Fruit fly (Drosophila melanogaster) whole organism, embryonic: ENCODE measurements around the gene CG13113.

Source experiments
- Antp ChIP-seq: fragments of 200-800 bp; sonication (Bioruptor generic); optimal IDR thresholded peaks from 3 replicates; lab custom pipeline; 2016; ENCODE audit warnings: missing biosample characterization, missing genetic modification characterization
- CG11398 ChIP-seq: fragments of 200-800 bp; sonication (Bioruptor generic); optimal IDR thresholded peaks from 2 replicates; lab custom pipeline; 2016; ENCODE audit warnings: missing biosample characterization, missing genetic modification characterization
- CG11504 ChIP-seq: fragments of 200-800 bp; sonication (Bioruptor generic); optimal IDR thresholded peaks from 3 replicates; lab custom pipeline; 2019; ENCODE audit warnings: missing biosample characterization, mild to moderate bottlenecking, missing genetic modification characterization, moderate library complexity
- CG11560 ChIP-seq: fragments of 200-800 bp; sonication (Bioruptor generic); IDR thresholded peaks from 3 replicates; pipeline ENCODE4 v1.3.6; 2022; ENCODE audit warnings: missing biosample characterization, missing genetic modification characterization
- CG12104 ChIP-seq: fragments of 200-800 bp; sonication (Bioruptor generic); optimal IDR thresholded peaks from 3 replicates; lab custom pipeline; 2016; ENCODE audit warnings: missing biosample characterization, missing genetic modification characterization
- CG12155 ChIP-seq: fragments of 200-800 bp; sonication (Bioruptor generic); optimal IDR thresholded peaks from 3 replicates; lab custom pipeline; 2016; ENCODE audit warnings: missing biosample characterization, missing genetic modification characterization
- CG12769 ChIP-seq: fragments of 200-800 bp; sonication (Bioruptor generic); optimal IDR thresholded peaks from 2 replicates; lab custom pipeline; 2019; ENCODE audit warnings: missing biosample characterization, mild to moderate bottlenecking, missing genetic modification characterization, moderate library complexity
- CG13123 ChIP-seq: fragments of 200-800 bp; sonication (Bioruptor generic); optimal IDR thresholded peaks from 2 replicates; lab custom pipeline; 2016; ENCODE audit warnings: missing biosample characterization, missing genetic modification characterization
- CG17912 ChIP-seq: fragments of 200-800 bp; sonication (Bioruptor generic); optimal IDR thresholded peaks from 2 replicates; lab custom pipeline; 2018; ENCODE audit warnings: missing biosample characterization, mild to moderate bottlenecking, missing genetic modification characterization
- CG1832 ChIP-seq: fragments of 200-800 bp; sonication (Bioruptor generic); optimal IDR thresholded peaks from 2 replicates; lab custom pipeline; 2017; ENCODE audit warnings: missing biosample characterization, mild to moderate bottlenecking, missing genetic modification characterization, inconsistent platforms
- CG30431 ChIP-seq: fragments of 200-800 bp; sonication (Bioruptor generic); optimal IDR thresholded peaks from 2 replicates; lab custom pipeline; 2017; ENCODE audit warnings: missing biosample characterization, missing genetic modification characterization
- CG32772 ChIP-seq: fragments of 200-800 bp; sonication (Bioruptor generic); IDR thresholded peaks from 2 replicates; pipeline ENCODE4 v1.3.6; 2022; ENCODE audit warnings: missing biosample characterization, missing genetic modification characterization
- CG33557 ChIP-seq: fragments of 200-800 bp; sonication (Bioruptor generic); optimal IDR thresholded peaks from 2 replicates; lab custom pipeline; 2019; ENCODE audit warnings: missing biosample characterization, mild to moderate bottlenecking, missing genetic modification characterization, moderate library complexity
- CG5180 ChIP-seq: fragments of 200-800 bp; sonication (Bioruptor generic); optimal IDR thresholded peaks from 3 replicates; lab custom pipeline; 2017; ENCODE audit warnings: missing biosample characterization, missing genetic modification characterization, mild to moderate bottlenecking, moderate library complexity, missing genetic modification reagents
- CG6272 ChIP-seq: fragments of 200-800 bp; sonication (Bioruptor generic); IDR thresholded peaks from 2 replicates; pipeline ENCODE4 v1.3.6; 2022; ENCODE audit warnings: missing biosample characterization, missing genetic modification characterization
- CG7271 ChIP-seq: fragments of 200-800 bp; sonication (Bioruptor generic); optimal IDR thresholded peaks from 2 replicates; lab custom pipeline; 2018; ENCODE audit warnings: missing biosample characterization, mild to moderate bottlenecking, missing genetic modification characterization, moderate library complexity
- CG8924 ChIP-seq: fragments of 200-800 bp; optimal IDR thresholded peaks from 3 replicates; lab custom pipeline; 2019; ENCODE audit warnings: missing biosample characterization, mild to moderate bottlenecking, missing genetic modification characterization, moderate library complexity
- Doc2 ChIP-seq: fragments of 200-800 bp; sonication (Bioruptor generic); IDR thresholded peaks from 2 replicates; pipeline ENCODE4 v1.3.6; 2022; ENCODE audit warnings: missing biosample characterization, missing genetic modification characterization
- Dref ChIP-seq: fragments of 200-800 bp; sonication (Bioruptor generic); IDR thresholded peaks from 2 replicates; pipeline ENCODE4 v1.3.6; 2022; ENCODE audit warnings: missing biosample characterization, missing genetic modification characterization
- Elba2 ChIP-seq: fragments of 200-800 bp; sonication (Bioruptor generic); optimal IDR thresholded peaks from 3 replicates; lab custom pipeline; 2016; ENCODE audit warnings: missing biosample characterization, missing genetic modification characterization
- HLH54F ChIP-seq: fragments of 200-800 bp; sonication (Bioruptor generic); optimal IDR thresholded peaks from 3 replicates; lab custom pipeline; 2016; ENCODE audit warnings: missing biosample characterization, missing genetic modification characterization
- Hmx ChIP-seq: fragments of 200-800 bp; sonication (Bioruptor generic); optimal IDR thresholded peaks from 2 replicates; lab custom pipeline; 2016; ENCODE audit warnings: missing biosample characterization, missing genetic modification characterization
- Hr78 ChIP-seq, 2 experiments: fragments of 200-800 bp in 1 of 2; fragments of >200 bp in 1 of 2; sonication (Bioruptor generic) in 1 of 2; optimal IDR thresholded peaks; 2 replicates each; lab custom pipeline; 2017 to 2019; ENCODE audit warnings: missing biosample characterization in 2 of 2, missing genetic modification characterization in 2 of 2, mild to moderate bottlenecking in 1 of 2, moderate library complexity in 1 of 2
- Lhr ChIP-seq: fragments of 200-800 bp; sonication (Bioruptor generic); optimal IDR thresholded peaks from 3 replicates; lab custom pipeline; 2017; ENCODE audit warnings: mild to moderate bottlenecking, missing biosample characterization, missing genetic modification reagents, missing genetic modification characterization
- Mad ChIP-seq: fragments of 200-800 bp; sonication (Bioruptor generic); optimal IDR thresholded peaks from 2 replicates; lab custom pipeline; 2016; ENCODE audit warnings: missing biosample characterization, missing genetic modification characterization
- NFAT ChIP-seq: fragments of 200-800 bp; sonication (Bioruptor generic); IDR thresholded peaks from 2 replicates; pipeline ENCODE4 v1.3.6; 2022; ENCODE audit warnings: missing biosample characterization, missing genetic modification characterization
- Ptx1 ChIP-seq: fragments of 200-800 bp; sonication (Bioruptor generic); IDR thresholded peaks from 2 replicates; pipeline ENCODE4 v1.3.6; 2022; ENCODE audit warnings: missing biosample characterization, missing genetic modification characterization
- Sin3A ChIP-seq: fragments of >200 bp; optimal IDR thresholded peaks from 2 replicates; lab custom pipeline; 2018
- Sry-β ChIP-seq: fragments of 200-800 bp; sonication (Bioruptor generic); optimal IDR thresholded peaks from 2 replicates; lab custom pipeline; 2018; ENCODE audit warnings: missing biosample characterization, mild to moderate bottlenecking, missing genetic modification characterization, moderate library complexity
- Ssrp ChIP-seq: fragments of 200-800 bp; sonication (Bioruptor generic); optimal IDR thresholded peaks from 2 replicates; lab custom pipeline; 2018; ENCODE audit warnings: missing biosample characterization, mild to moderate bottlenecking, missing genetic modification characterization, moderate library complexity
- Taf1 ChIP-seq: fragments of 200-800 bp; sonication (Bioruptor generic); IDR thresholded peaks from 2 replicates; pipeline ENCODE4 v1.3.6; 2022; ENCODE audit warnings: missing biosample characterization, missing genetic modification characterization
- Usf ChIP-seq: fragments of 200-800 bp; sonication (Bioruptor generic); optimal IDR thresholded peaks from 2 replicates; lab custom pipeline; 2017; ENCODE audit warnings: missing genotype, missing biosample characterization, missing genetic modification characterization
- YL-1 ChIP-seq: fragments of 200-800 bp; sonication (Bioruptor generic); optimal IDR thresholded peaks from 3 replicates; lab custom pipeline; 2017; ENCODE audit warnings: missing biosample characterization, mild to moderate bottlenecking, missing genetic modification characterization
- chinmo ChIP-seq: fragments of 200-800 bp; sonication (Bioruptor generic); IDR thresholded peaks from 4 replicates; pipeline ENCODE4 v1.3.6; 2022; ENCODE audit warnings: missing biosample characterization, missing genetic modification characterization; ENCODE audit not compliant: partially characterized antibody
- dmrt11E ChIP-seq: fragments of 200-800 bp; sonication (Bioruptor generic); optimal IDR thresholded peaks from 3 replicates; lab custom pipeline; 2018; ENCODE audit warnings: missing biosample characterization, mild to moderate bottlenecking, missing genetic modification characterization, moderate library complexity
- fd102C ChIP-seq: fragments of 200-800 bp; sonication (Bioruptor generic); optimal IDR thresholded peaks from 2 replicates; lab custom pipeline; 2018; ENCODE audit warnings: missing biosample characterization, mild to moderate bottlenecking, missing genetic modification characterization, moderate library complexity
- h ChIP-seq: fragments of >200 bp; optimal IDR thresholded peaks from 2 replicates; lab custom pipeline; 2017
- kah ChIP-seq: fragments of 200-800 bp; sonication (Bioruptor generic); optimal IDR thresholded peaks from 2 replicates; lab custom pipeline; 2018; ENCODE audit warnings: missing biosample characterization, mild to moderate bottlenecking, missing genetic modification characterization
- mld ChIP-seq: fragments of 200-800 bp; sonication (Bioruptor generic); IDR thresholded peaks from 3 replicates; pipeline ENCODE4 v1.3.6; 2022; ENCODE audit warnings: missing biosample characterization, missing genetic modification characterization; ENCODE audit not compliant: partially characterized antibody
- pb ChIP-seq: fragments of 200-800 bp; sonication (Bioruptor generic); optimal IDR thresholded peaks from 3 replicates; lab custom pipeline; 2016; ENCODE audit warnings: missing biosample characterization, missing genetic modification characterization
- pho ChIP-seq: fragments of 200-800 bp; sonication (Bioruptor generic); optimal IDR thresholded peaks from 2 replicates; lab custom pipeline; 2016; ENCODE audit warnings: missing biosample characterization, missing genetic modification characterization
- pros ChIP-seq: fragments of 200-800 bp; sonication (Bioruptor generic); optimal IDR thresholded peaks from 3 replicates; lab custom pipeline; 2019; ENCODE audit warnings: missing biosample characterization, mild to moderate bottlenecking, missing genetic modification characterization, moderate library complexity
- row ChIP-seq: fragments of 200-800 bp; sonication (Bioruptor generic); IDR thresholded peaks from 3 replicates; pipeline ENCODE4 v1.3.6; 2022; ENCODE audit warnings: missing biosample characterization, missing genetic modification characterization
- schlank ChIP-seq: fragments of 200-800 bp; sonication (Bioruptor generic); optimal IDR thresholded peaks from 2 replicates; lab custom pipeline; 2018; ENCODE audit warnings: missing biosample characterization, mild to moderate bottlenecking, missing genetic modification characterization
- so ChIP-seq: fragments of 200-800 bp; sonication (Bioruptor generic); IDR thresholded peaks from 3 replicates; pipeline ENCODE4 v1.3.6; 2022; ENCODE audit warnings: missing biosample characterization, missing genetic modification characterization
- sug ChIP-seq: fragments of 200-800 bp; optimal IDR thresholded peaks from 2 replicates; lab custom pipeline; 2019; ENCODE audit warnings: missing biosample characterization, mild to moderate bottlenecking, missing genetic modification characterization, moderate library complexity
- tup ChIP-seq: fragments of 200-800 bp; sonication (Bioruptor generic); optimal IDR thresholded peaks from 2 replicates; lab custom pipeline; 2016; ENCODE audit warnings: missing biosample characterization, mild to moderate bottlenecking, missing genetic modification characterization, moderate library complexity
- unc-4 ChIP-seq: fragments of 200-800 bp; sonication (Bioruptor generic); IDR thresholded peaks from 2 replicates; pipeline ENCODE4 v1.3.6; 2022; ENCODE audit warnings: missing biosample characterization, missing genetic modification characterization; ENCODE audit not compliant: partially characterized antibody
- zf30C ChIP-seq: fragments of 200-800 bp; sonication (Bioruptor generic); optimal IDR thresholded peaks from 3 replicates; lab custom pipeline; 2018; ENCODE audit warnings: missing biosample characterization, mild to moderate bottlenecking, missing genetic modification characterization

Gene CG13113

dm6 chr2L:9568360-9569088 is 24.6 kb downstream of the CG13113 start, which contains the start of gene brwl:
brwl (plus strand) TSS chr2L:9568890.
- TF ChIP-seq Doc2 (GFP tag; lab: Robert Waterston, UW): peak; percentile 93
- TF ChIP-seq HLH54F (GFP tag; lab: Kevin White, UChicago): peak; percentile 97
- peak; percentile 89 for TF ChIP-seq chinmo
- TF ChIP-seq Hr78 (GFP tag; optimal IDR thresholded peaks at IDR 0.05; lab: Kevin White, UChicago): peak in 1 of 2 experiments; percentile 95
- peak; percentile 99 for TF ChIP-seq CG8924
- peak; percentile 97 for TF ChIP-seq CG33557 (GFP tag; lab: Kevin White, UChicago)
- TF ChIP-seq Sry-β: peak; percentile 71
- TF ChIP-seq CG5180: peak; percentile 93
- peak; percentile 83 for TF ChIP-seq CG17912
- peak; percentile 97 for TF ChIP-seq Lhr (GFP tag; lab: Kevin White, UChicago)
- peak; percentile 97 for TF ChIP-seq Antp (GFP tag; lab: Kevin White, UChicago)
- peak; percentile 95 for TF ChIP-seq Hmx (GFP tag; lab: Kevin White, UChicago)
- TF ChIP-seq Usf (GFP tag; lab: Kevin White, UChicago): peak; percentile 97
- peak; percentile 98 for TF ChIP-seq CG32772
- peak; percentile 99 for TF ChIP-seq dmrt11E (tag; lab: Kevin White, UChicago)
- peak; percentile 98 for TF ChIP-seq CG12155 (GFP tag; lab: Kevin White, UChicago)
- TF ChIP-seq zf30C (GFP tag; lab: Kevin White, UChicago): peak; percentile 99
- TF ChIP-seq CG7271 (tag; lab: Kevin White, UChicago): peak; percentile 97
- TF ChIP-seq Ptx1 (GFP tag; lab: Robert Waterston, UW): peak; percentile 99
- no peak for TF ChIP-seq mld
- peak; percentile 97 for TF ChIP-seq Mad (GFP tag; lab: Kevin White, UChicago)
- peak; percentile 98 for TF ChIP-seq tup
- TF ChIP-seq CG11398 (GFP tag; lab: Kevin White, UChicago): peak; percentile 98
- TF ChIP-seq CG11504 (tag; lab: Kevin White, UChicago): peak; percentile 98
- TF ChIP-seq so (GFP tag; lab: Robert Waterston, UW): peak; percentile 99
- peak; percentile 100 for TF ChIP-seq row (GFP tag; lab: Robert Waterston, UW)
- peak; percentile 98 for TF ChIP-seq pho (GFP tag; lab: Kevin White, UChicago)
- TF ChIP-seq CG12769 (tag; lab: Kevin White, UChicago): peak; percentile 99
- peak; percentile 96 for TF ChIP-seq fd102C
- TF ChIP-seq CG11560 (tag; lab: Robert Waterston, UW): peak; percentile 93
- peak; percentile 98 for TF ChIP-seq CG30431 (GFP tag; lab: Kevin White, UChicago)
- TF ChIP-seq sug (tag; lab: Kevin White, UChicago): peak; percentile 97
- peak; percentile 99 for TF ChIP-seq Ssrp
- peak; percentile 98 for TF ChIP-seq CG6272 (GFP tag; lab: Robert Waterston, UW)
- TF ChIP-seq pb (GFP tag; lab: Kevin White, UChicago): peak; percentile 95
- peak; percentile 93 for TF ChIP-seq Elba2 (GFP tag; lab: Kevin White, UChicago)
- peak; percentile 89 for TF ChIP-seq YL-1
- peak; percentile 97 for TF ChIP-seq CG13123 (GFP tag; lab: Kevin White, UChicago)
- TF ChIP-seq CG12104 (GFP tag; lab: Kevin White, UChicago): peak; percentile 99
- TF ChIP-seq Sin3A (lab: Kevin White, UChicago): no peak
- no peak for TF ChIP-seq h
- 0 out of 2 replicates have a peak, but pooled peaks have one; percentile 26 for TF ChIP-seq Dref (GFP tag; lab: Robert Waterston, UW)
- TF ChIP-seq Taf1: peak; percentile 96
- TF ChIP-seq schlank (tag; lab: Kevin White, UChicago): peak; percentile 92
- peak; percentile 70 for TF ChIP-seq pros
- TF ChIP-seq unc-4: 0 out of 2 replicates have a peak, but pooled peaks have one; percentile 11
- peak; percentile 95 for TF ChIP-seq NFAT (GFP tag; lab: Robert Waterston, UW)
- TF ChIP-seq kah (GFP tag; lab: Kevin White, UChicago): peak; percentile 95
- no peak for TF ChIP-seq CG1832 (GFP tag; lab: Kevin White, UChicago)
